Worm (Caenorhabditis elegans) whole organism, L3 larva: ENCODE data around the gene unc-31.

Experiments
- aly-2 ChIP-seq: fragments of 150-350 bp; optimal IDR thresholded peaks from 2 replicates; lab custom pipeline; 2014; ENCODE audit warnings: missing biosample characterization, missing genetic modification characterization
- ceh-82 ChIP-seq: fragments of 150-350 bp; optimal IDR thresholded peaks from 2 replicates; lab custom pipeline; 2014; ENCODE audit warnings: missing biosample characterization, missing genetic modification characterization
- ceh-9 ChIP-seq: sonication (generic microtip); optimal IDR thresholded peaks from 2 replicates; lab custom pipeline; 2018; ENCODE audit warnings: missing biosample characterization, missing genetic modification characterization
- elt-1 ChIP-seq: fragments of 150-350 bp; optimal IDR thresholded peaks from 2 replicates; lab custom pipeline; 2014; ENCODE audit warnings: missing biosample characterization, missing genetic modification characterization
- eor-1 ChIP-seq, 2 experiments: fragments of 150-350 bp; optimal IDR thresholded peaks; 2 replicates each; lab custom pipeline; 2014 to 2018; ENCODE audit warnings: missing biosample characterization in 2 of 2, missing genetic modification characterization in 2 of 2
- fkh-10 ChIP-seq: sonication (generic microtip); optimal IDR thresholded peaks from 2 replicates; lab custom pipeline; 2017; ENCODE audit warnings: missing biosample characterization, missing genetic modification reagents, missing genetic modification characterization
- mdl-1 ChIP-seq: fragments of 150-350 bp; optimal IDR thresholded peaks from 2 replicates; lab custom pipeline; 2014; ENCODE audit warnings: missing biosample characterization, missing genetic modification characterization
- nhr-11 ChIP-seq: fragments of 150-350 bp; optimal IDR thresholded peaks from 2 replicates; lab custom pipeline; 2014; ENCODE audit warnings: missing biosample characterization, missing genetic modification characterization
- nhr-237 ChIP-seq: fragments of 150-350 bp; optimal IDR thresholded peaks from 2 replicates; lab custom pipeline; 2014; ENCODE audit warnings: missing biosample characterization, missing genetic modification characterization
- nhr-76 ChIP-seq: fragments of 150-350 bp; sonication (generic microtip); optimal IDR thresholded peaks from 5 replicates; lab custom pipeline; 2014; ENCODE audit warnings: missing biosample characterization, missing genetic modification characterization
- snpc-4 ChIP-seq: fragments of 150-350 bp; optimal IDR thresholded peaks from 2 replicates; lab custom pipeline; 2014; ENCODE audit warnings: missing biosample characterization, missing genetic modification characterization
- tbx-2 ChIP-seq: sonication (generic microtip); optimal IDR thresholded peaks from 2 replicates; lab custom pipeline; 2016; ENCODE audit warnings: mild to moderate bottlenecking, missing genetic modification characterization, missing compliant biosample characterization
- zag-1 ChIP-seq: fragments of 150-350 bp; optimal IDR thresholded peaks from 2 replicates; lab custom pipeline; 2014; ENCODE audit warnings: missing biosample characterization, missing genetic modification characterization
- ztf-11 ChIP-seq: fragments of 150-350 bp; optimal IDR thresholded peaks from 2 replicates; lab custom pipeline; 2014; ENCODE audit warnings: missing biosample characterization, missing genetic modification characterization

DNA sequence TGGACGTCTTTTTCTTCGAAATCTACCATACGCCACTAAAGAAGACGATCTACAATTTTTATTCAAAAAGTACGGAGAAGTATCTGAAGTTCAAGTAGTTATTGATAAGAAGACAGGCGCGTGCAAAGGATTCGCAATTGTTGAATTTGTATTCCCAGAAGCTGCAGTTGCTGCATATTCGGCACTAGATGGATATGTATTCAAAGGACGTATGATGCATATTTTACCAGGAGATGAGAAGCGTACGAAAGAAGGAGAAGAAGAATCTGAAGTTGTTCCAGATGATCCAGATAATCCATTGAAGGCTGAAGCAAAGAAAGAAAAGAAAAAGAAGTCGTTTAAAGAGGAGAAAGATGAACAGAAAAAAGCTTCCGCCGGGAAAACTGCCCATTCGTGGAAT, 47.7 kb upstream of the unc-31 start:
- no peak for TF ChIP-seq ztf-11 (tag; lab: Kevin White, UChicago)
- TF ChIP-seq tbx-2 (tag; lab: Kevin White, UChicago), result no peak
- no peak for TF ChIP-seq eor-1 (tag; optimal IDR thresholded peaks at IDR 0.05; lab: Kevin White, UChicago)
- TF ChIP-seq zag-1, result no peak
- no peak for TF ChIP-seq nhr-237
- TF ChIP-seq nhr-76 (tag; lab: Kevin White, UChicago), result no peak
- TF ChIP-seq aly-2 (tag; lab: Kevin White, UChicago), result no peak
- no peak for TF ChIP-seq elt-1
- TF ChIP-seq mdl-1 (tag; lab: Kevin White, UChicago), result no peak
- no peak for TF ChIP-seq snpc-4 (tag; lab: Kevin White, UChicago)
- TF ChIP-seq ceh-9, result no peak
- no peak for TF ChIP-seq fkh-10
- no peak for TF ChIP-seq ceh-82 (tag; lab: Kevin White, UChicago)
- TF ChIP-seq nhr-11, result no peak
